Worm (Caenorhabditis elegans) whole organism, L4 larva: Measurements from ENCODE around the gene H01G02.4.

Experiments
- D1046.2 ChIP-seq: fragments of 200-800 bp; sonication (Bioruptor generic); IDR thresholded peaks from 2 replicates; pipeline ENCODE4 v1.3.6; 2022; ENCODE audit warnings: missing genetic modification characterization, missing compliant biosample characterization
- F26F4.8 ChIP-seq: fragments of 200-800 bp; sonication (Bioruptor generic); conservative IDR thresholded peaks from 2 replicates; pipeline ENCODE4 v1.3.6; 2022; ENCODE audit warnings: missing genetic modification characterization, missing compliant biosample characterization
- F37D6.2 ChIP-seq: sonication (generic microtip); optimal IDR thresholded peaks from 2 replicates; lab custom pipeline; 2016; ENCODE audit warnings: mild to moderate bottlenecking, missing genetic modification characterization, missing compliant biosample characterization
- F44E2.7 ChIP-seq: fragments of 200-800 bp; sonication (Bioruptor generic); IDR thresholded peaks from 2 replicates; pipeline ENCODE4 v2.1.2; 2022; ENCODE audit warnings: missing genetic modification characterization, missing compliant biosample characterization
- F49E8.2 ChIP-seq: sonication (generic microtip); optimal IDR thresholded peaks from 2 replicates; lab custom pipeline; 2016; ENCODE audit warnings: missing compliant biosample characterization, mild to moderate bottlenecking, missing genetic modification characterization, borderline replicate concordance
- Y75B8A.6 ChIP-seq: fragments of 200-800 bp; sonication (Bioruptor generic); IDR thresholded peaks from 2 replicates; pipeline ENCODE4 v1.3.6; 2022; ENCODE audit warnings: missing genetic modification reagents, missing genetic modification characterization, missing compliant biosample characterization
- ZK337.2 ChIP-seq: fragments of 200-800 bp; sonication (Bioruptor generic); IDR thresholded peaks from 2 replicates; pipeline ENCODE4 v1.3.6; 2022; ENCODE audit warnings: missing genetic modification reagents, missing genetic modification characterization, missing compliant biosample characterization
- aha-1 ChIP-seq: fragments of 150-350 bp; peaks from one replicate; lab custom pipeline; 2014; ENCODE audit warnings: missing biosample characterization, missing genetic modification characterization
- aly-2 ChIP-seq: sonication (generic microtip); optimal IDR thresholded peaks from 2 replicates; lab custom pipeline; 2018; ENCODE audit warnings: missing biosample characterization, missing genetic modification characterization
- ama-1 ChIP-seq: fragments of 150-350 bp; optimal IDR thresholded peaks from 2 replicates; lab custom pipeline; 2014; ENCODE audit warnings: inconsistent platforms, mixed read lengths
- ceh-44 ChIP-seq: fragments of 200-800 bp; sonication (Bioruptor generic); IDR thresholded peaks from 2 replicates; pipeline ENCODE4 v1.3.6; 2022; ENCODE audit warnings: missing genetic modification reagents, missing genetic modification characterization, missing compliant biosample characterization
- ceh-62 ChIP-seq: sonication (generic microtip); optimal IDR thresholded peaks from 2 replicates; lab custom pipeline; 2017; ENCODE audit warnings: missing biosample characterization, missing genetic modification characterization
- ceh-82 ChIP-seq: sonication (generic microtip); optimal IDR thresholded peaks from 2 replicates; lab custom pipeline; 2017; ENCODE audit warnings: missing biosample characterization, missing genetic modification characterization
- cey-2 ChIP-seq: sonication (generic microtip); optimal IDR thresholded peaks from 3 replicates; lab custom pipeline; 2017; ENCODE audit warnings: missing genetic modification characterization, mild to moderate bottlenecking, missing compliant biosample characterization, antibody characterized with exemption, borderline replicate concordance; ENCODE audit not compliant: insufficient read depth
- ctbp-1 ChIP-seq: fragments of 200-800 bp; sonication (Bioruptor generic); IDR thresholded peaks from 2 replicates; pipeline ENCODE4 v1.3.6; 2022; ENCODE audit warnings: missing genetic modification reagents, missing genetic modification characterization, missing compliant biosample characterization
- daf-12 ChIP-seq: fragments of 150-350 bp; optimal IDR thresholded peaks from 2 replicates; lab custom pipeline; 2014; ENCODE audit warnings: missing biosample characterization, missing genetic modification reagents, missing genetic modification characterization
- daf-16 ChIP-seq, 3 experiments: sonication (generic microtip); optimal IDR thresholded peaks; 2 replicates each; lab custom pipeline; 2016 to 2017; ENCODE audit warnings: missing genetic modification characterization in 3 of 3, missing genetic modification reagents in 3 of 3, mild to moderate bottlenecking in 2 of 3, missing compliant biosample characterization in 2 of 3, missing biosample characterization in 1 of 3, moderate library complexity in 1 of 3
- daf-19 ChIP-seq: fragments of 200-800 bp; sonication (Bioruptor generic); conservative IDR thresholded peaks from 2 replicates; pipeline ENCODE4 v1.3.6; 2022; ENCODE audit warnings: missing genetic modification characterization, missing compliant biosample characterization
- daf-8 ChIP-seq: fragments of 200-800 bp; sonication (Bioruptor generic); IDR thresholded peaks from 2 replicates; pipeline ENCODE4 v1.3.6; 2022; ENCODE audit warnings: missing genetic modification characterization, missing compliant biosample characterization
- dmd-8 ChIP-seq: fragments of 200-800 bp; sonication (Bioruptor generic); IDR thresholded peaks from 2 replicates; pipeline ENCODE4 v1.3.6; 2022; ENCODE audit warnings: missing genetic modification characterization, missing compliant biosample characterization
- dmd-9 ChIP-seq: fragments of 200-800 bp; sonication (Bioruptor generic); IDR thresholded peaks from 2 replicates; pipeline ENCODE4 v1.3.6; 2022; ENCODE audit warnings: missing genetic modification reagents, missing genetic modification characterization, missing compliant biosample characterization
- duxl-1 ChIP-seq: sonication (generic microtip); optimal IDR thresholded peaks from 2 replicates; lab custom pipeline; 2016; ENCODE audit warnings: mild to moderate bottlenecking, missing genetic modification characterization, moderate library complexity, missing compliant biosample characterization; ENCODE audit not compliant: poor library complexity
- dve-1 ChIP-seq: sonication (generic microtip); optimal IDR thresholded peaks from 2 replicates; lab custom pipeline; 2017; ENCODE audit warnings: antibody characterized with exemption, mild to moderate bottlenecking, missing genetic modification characterization, missing compliant biosample characterization; ENCODE audit not compliant: insufficient read depth
- egl-43 ChIP-seq: fragments of 200-800 bp; sonication (Bioruptor generic); IDR thresholded peaks from 2 replicates; pipeline ENCODE4 v1.3.6; 2022; ENCODE audit warnings: missing genetic modification reagents, missing genetic modification characterization, missing compliant biosample characterization
- fkh-10 ChIP-seq: fragments of 150-350 bp; optimal IDR thresholded peaks from 2 replicates; lab custom pipeline; 2014; ENCODE audit warnings: missing biosample characterization, missing genetic modification reagents, missing genetic modification characterization
- fos-1 ChIP-seq: fragments of 150-350 bp; optimal IDR thresholded peaks from 2 replicates; lab custom pipeline; 2014; ENCODE audit warnings: missing biosample characterization, missing genetic modification characterization
- hif-1 ChIP-seq, 2 experiments: sonication (generic microtip); optimal IDR thresholded peaks; 2 replicates each; lab custom pipeline; 2016 to 2017; ENCODE audit warnings: missing compliant biosample characterization in 2 of 2, missing genetic modification characterization in 2 of 2, missing genetic modification reagents in 2 of 2, missing genotype in 2 of 2, mild to moderate bottlenecking in 1 of 2
- hlh-11 ChIP-seq: fragments of 200-800 bp; sonication (Bioruptor generic); optimal IDR thresholded peaks from 2 replicates; lab custom pipeline; 2018; ENCODE audit warnings: mild to moderate bottlenecking, missing genetic modification characterization, missing compliant biosample characterization
- lin-1 ChIP-seq: fragments of 200-800 bp; sonication (Bioruptor generic); IDR thresholded peaks from 2 replicates; pipeline ENCODE4 v1.3.6; 2022; ENCODE audit warnings: missing genetic modification reagents, missing genetic modification characterization, missing compliant biosample characterization
- lin-13 ChIP-seq: fragments of 150-350 bp; optimal IDR thresholded peaks from 2 replicates; lab custom pipeline; 2014; ENCODE audit warnings: missing biosample characterization, missing genetic modification reagents, missing genetic modification characterization
- lin-15B ChIP-seq: fragments of 150-350 bp; sonication (generic microtip); optimal IDR thresholded peaks from 3 replicates; lab custom pipeline; 2014; ENCODE audit warnings: missing biosample characterization, missing genetic modification characterization
- lin-39 ChIP-seq: fragments of 150-350 bp; optimal IDR thresholded peaks from 2 replicates; lab custom pipeline; 2014; ENCODE audit warnings: missing biosample characterization, missing genetic modification reagents, missing genetic modification characterization
- madf-5 ChIP-seq, 2 experiments: fragments of 200-800 bp; sonication (Bioruptor generic); IDR thresholded peaks; 2 replicates each; pipeline ENCODE4 v1.3.6; 2022; ENCODE audit warnings: missing compliant biosample characterization in 2 of 2, missing genetic modification characterization in 2 of 2
- mep-1 ChIP-seq: fragments of 150-350 bp; sonication (generic microtip); optimal IDR thresholded peaks from 3 replicates; lab custom pipeline; 2014; ENCODE audit warnings: missing biosample characterization, missing genetic modification characterization
- mes-2 ChIP-seq: sonication (generic microtip); optimal IDR thresholded peaks from 2 replicates; lab custom pipeline; 2016; ENCODE audit warnings: missing genotype, mild to moderate bottlenecking, missing genetic modification characterization, missing compliant biosample characterization; ENCODE audit not compliant: poor library complexity, severe bottlenecking
- nhr-111 ChIP-seq: fragments of 200-800 bp; sonication (Bioruptor generic); optimal IDR thresholded peaks from 2 replicates; lab custom pipeline; 2018; ENCODE audit warnings: mild to moderate bottlenecking, missing genetic modification characterization, missing compliant biosample characterization
- nhr-25 ChIP-seq: sonication (generic microtip); optimal IDR thresholded peaks from 2 replicates; lab custom pipeline; 2017; ENCODE audit warnings: missing genetic modification characterization, mild to moderate bottlenecking, missing compliant biosample characterization, antibody characterized with exemption, moderate library complexity, borderline replicate concordance; ENCODE audit not compliant: insufficient read depth
- nhr-76 ChIP-seq: fragments of 150-350 bp; optimal IDR thresholded peaks from 2 replicates; lab custom pipeline; 2014; ENCODE audit warnings: missing biosample characterization, missing genetic modification characterization
- php-3 ChIP-seq: fragments of 200-800 bp; sonication (Bioruptor generic); IDR thresholded peaks from 2 replicates; pipeline ENCODE4 v1.3.6; 2022; ENCODE audit warnings: missing genetic modification reagents, missing genetic modification characterization, missing compliant biosample characterization
- pqm-1 ChIP-seq: sonication (generic microtip); optimal IDR thresholded peaks from 2 replicates; lab custom pipeline; 2017; ENCODE audit warnings: missing biosample characterization, missing genetic modification characterization
- rbr-2 ChIP-seq: sonication (generic microtip); optimal IDR thresholded peaks from 2 replicates; lab custom pipeline; 2016; ENCODE audit warnings: missing genotype, missing genetic modification characterization, missing compliant biosample characterization
- saeg-2 ChIP-seq: fragments of 200-800 bp; sonication (Bioruptor generic); IDR thresholded peaks from 2 replicates; pipeline ENCODE4 v1.3.6; 2022; ENCODE audit warnings: missing genetic modification reagents, missing genetic modification characterization, missing compliant biosample characterization
- set-16 ChIP-seq: fragments of 200-800 bp; sonication (Bioruptor generic); IDR thresholded peaks from 2 replicates; pipeline ENCODE4 v1.3.6; 2022; ENCODE audit warnings: missing genetic modification reagents, missing genetic modification characterization, missing compliant biosample characterization
- tag-97 ChIP-seq: fragments of 200-800 bp; sonication (Bioruptor generic); IDR thresholded peaks from 2 replicates; pipeline ENCODE4 v1.3.6; 2022; ENCODE audit warnings: missing genetic modification characterization, missing compliant biosample characterization
- unc-130 ChIP-seq: sonication (generic microtip); optimal IDR thresholded peaks from 2 replicates; lab custom pipeline; 2016; ENCODE audit warnings: missing genetic modification reagents, missing genetic modification characterization, missing compliant biosample characterization
- zag-1 ChIP-seq: fragments of 150-350 bp; optimal IDR thresholded peaks from 2 replicates; lab custom pipeline; 2014; ENCODE audit warnings: missing biosample characterization, missing genetic modification characterization
- zfp-2 ChIP-seq: sonication (generic microtip); optimal IDR thresholded peaks from 2 replicates; lab custom pipeline; 2016; ENCODE audit warnings: mild to moderate bottlenecking, missing genetic modification characterization, missing compliant biosample characterization
- zip-2 ChIP-seq: fragments of 150-350 bp; optimal IDR thresholded peaks from 2 replicates; lab custom pipeline; 2014; ENCODE audit warnings: missing biosample characterization, missing genetic modification characterization

Gene H01G02.4

ce11 chrIV:11821591-11822361 is 18.8 kb upstream of the H01G02.4 start, which contains the start of the genes par-5 and M117.3 (continued):
- no peak for TF ChIP-seq daf-16 (GFP tag; optimal IDR thresholded peaks at IDR 0.05; lab: Kevin White, UChicago)
- peak; percentile 63 for TF ChIP-seq daf-16 (tag; optimal IDR thresholded peaks at IDR 0.05; lab: Kevin White, UChicago)
- TF ChIP-seq ceh-44 (GFP tag; lab: Robert Waterston, UW) = no peak
- no peak for TF ChIP-seq lin-39 (tag; lab: Kevin White, UChicago)
- TF ChIP-seq php-3 = 0 out of 2 replicates have a peak, but pooled peaks have one; percentile 6
- TF ChIP-seq F37D6.2 = peak; percentile 43
- TF ChIP-seq lin-1 (GFP tag; lab: Robert Waterston, UW) = peak; percentile 68
- peak; percentile 51 for TF ChIP-seq lin-13 (GFP tag; lab: Kevin White, UChicago)
- TF ChIP-seq rbr-2 (tag; lab: Kevin White, UChicago) = peak; percentile 67
- no peak for TF ChIP-seq nhr-76 (tag; lab: Kevin White, UChicago)
- TF ChIP-seq dmd-9 = no peak
- no peak for TF ChIP-seq zag-1 (tag; lab: Kevin White, UChicago)
- TF ChIP-seq hlh-11 = peak; percentile 92
- TF ChIP-seq D1046.2 (GFP tag; lab: Robert Waterston, UW) = no peak
- TF ChIP-seq tag-97 = no peak
- peak; percentile 90 for TF ChIP-seq dve-1 (tag; lab: Kevin White, UChicago)
- TF ChIP-seq madf-5 (GFP tag; IDR thresholded peaks at IDR 0.05; lab: Robert Waterston, UW) = no peak
- peak; percentile 87 for TF ChIP-seq aha-1 (tag; lab: Kevin White, UChicago)
- no peak for TF ChIP-seq ceh-82 (tag; lab: Kevin White, UChicago)
- TF ChIP-seq cey-2 (tag; lab: Kevin White, UChicago) = no peak
- TF ChIP-seq daf-19 (GFP tag; lab: Robert Waterston, UW) = no peak
- TF ChIP-seq ZK337.2 (GFP tag; lab: Robert Waterston, UW) = no peak
- TF ChIP-seq nhr-25 (tag; lab: Kevin White, UChicago) = no peak
- peak; percentile 65 for TF ChIP-seq set-16 (GFP tag; lab: Robert Waterston, UW)
- no peak for TF ChIP-seq daf-8 (GFP tag; lab: Robert Waterston, UW)
- TF ChIP-seq zip-2 (tag; lab: Kevin White, UChicago) = no peak
- no peak for TF ChIP-seq fos-1 (tag; lab: Kevin White, UChicago)
- no peak for TF ChIP-seq F49E8.2 (tag; lab: Kevin White, UChicago)
- peak; percentile 63 for TF ChIP-seq mes-2 (tag; lab: Kevin White, UChicago)
- no peak for TF ChIP-seq nhr-111
- no peak for TF ChIP-seq lin-15B (tag; lab: Kevin White, UChicago)
- TF ChIP-seq duxl-1 (tag; lab: Kevin White, UChicago) = no peak
- TF ChIP-seq ceh-62 (tag; lab: Kevin White, UChicago) = no peak
- peak; percentile 48 for TF ChIP-seq pqm-1 (tag; lab: Kevin White, UChicago)
- TF ChIP-seq saeg-2 (GFP tag; lab: Robert Waterston, UW) = 0 out of 2 replicates have a peak, but pooled peaks have one; percentile 43
- TF ChIP-seq unc-130 (GFP tag; lab: Kevin White, UChicago) = no peak
- TF ChIP-seq fkh-10 (GFP tag; lab: Kevin White, UChicago) = peak; percentile 68
- no peak for TF ChIP-seq dmd-8 (GFP tag; lab: Robert Waterston, UW)
- TF ChIP-seq ama-1 = peak; percentile 51
- TF ChIP-seq egl-43 (GFP tag; lab: Robert Waterston, UW) = peak; percentile 82
- TF ChIP-seq mep-1 (tag; lab: Kevin White, UChicago) = peak; percentile 78
- peak; percentile 95 for TF ChIP-seq ctbp-1 (GFP tag; lab: Robert Waterston, UW)
- no peak for TF ChIP-seq zfp-2 (tag; lab: Kevin White, UChicago)
- no peak for TF ChIP-seq daf-12
- no peak for TF ChIP-seq F26F4.8 (GFP tag; lab: Robert Waterston, UW)
- peak in 1 of 2 experiments; percentile 80 for TF ChIP-seq hif-1 (tag; optimal IDR thresholded peaks at IDR 0.05; lab: Kevin White, UChicago)
- TF ChIP-seq F44E2.7 (GFP tag; lab: Robert Waterston, UW) = peak; percentile 71; the same call in 1 of the 2 replicates
- no peak for TF ChIP-seq aly-2 (tag; lab: Kevin White, UChicago)
- no peak for TF ChIP-seq Y75B8A.6 (GFP tag; lab: Robert Waterston, UW)
